Fruit fly (Drosophila melanogaster) whole organism, embryonic: ENCODE data around the gene ssh.
A peak's percentile ranks its signal among the peaks of the same experiment; 100 is the strongest.

Experiments used
- CG11695 ChIP-seq: fragments of 200-800 bp; sonication (Bioruptor generic); IDR thresholded peaks from 3 replicates; pipeline ENCODE4 v1.3.6; 2022; ENCODE audit warnings: missing biosample characterization, missing genetic modification characterization
- CG12219 ChIP-seq: fragments of 200-800 bp; sonication (Bioruptor generic); optimal IDR thresholded peaks from 3 replicates; lab custom pipeline; 2018; ENCODE audit warnings: missing biosample characterization, mild to moderate bottlenecking, missing genetic modification characterization
- CG12659 ChIP-seq: fragments of 200-800 bp; sonication (Bioruptor generic); optimal IDR thresholded peaks from 3 replicates; lab custom pipeline; 2017; ENCODE audit warnings: mild to moderate bottlenecking, missing biosample characterization, missing genetic modification reagents, missing genetic modification characterization
- CG13775 ChIP-seq: fragments of 200-800 bp; sonication (Bioruptor generic); optimal IDR thresholded peaks from 3 replicates; lab custom pipeline; 2017; ENCODE audit warnings: missing biosample characterization, mild to moderate bottlenecking, missing genetic modification characterization
- CG14710 ChIP-seq: fragments of 200-800 bp; sonication (Bioruptor generic); optimal IDR thresholded peaks from 3 replicates; lab custom pipeline; 2019; ENCODE audit warnings: missing biosample characterization, mild to moderate bottlenecking, missing genetic modification characterization, moderate library complexity
- CG1647 ChIP-seq: fragments of 200-800 bp; sonication (Bioruptor generic); optimal IDR thresholded peaks from 3 replicates; lab custom pipeline; 2016; ENCODE audit warnings: missing biosample characterization, missing genetic modification characterization
- CG17359 ChIP-seq: fragments of 200-800 bp; sonication (Bioruptor generic); optimal IDR thresholded peaks from 3 replicates; lab custom pipeline; 2018; ENCODE audit warnings: missing biosample characterization, mild to moderate bottlenecking, missing genetic modification characterization, moderate library complexity
- CG17829 ChIP-seq: fragments of 200-800 bp; optimal IDR thresholded peaks from 2 replicates; lab custom pipeline; 2019; ENCODE audit warnings: missing biosample characterization, mild to moderate bottlenecking, missing genetic modification characterization, moderate library complexity
- CG2120 ChIP-seq: fragments of 200-800 bp; sonication (Bioruptor generic); optimal IDR thresholded peaks from 3 replicates; lab custom pipeline; 2016; ENCODE audit warnings: missing biosample characterization, missing genetic modification characterization
- CG3281 ChIP-seq: fragments of 200-800 bp; sonication (Bioruptor generic); optimal IDR thresholded peaks from 3 replicates; lab custom pipeline; 2017; ENCODE audit warnings: missing biosample characterization, mild to moderate bottlenecking, missing genetic modification characterization
- CG4282 ChIP-seq: fragments of 200-800 bp; sonication (Bioruptor generic); optimal IDR thresholded peaks from 2 replicates; lab custom pipeline; 2016; ENCODE audit warnings: missing biosample characterization, missing genetic modification characterization
- CG6175 ChIP-seq: fragments of 200-800 bp; sonication (Bioruptor generic); IDR thresholded peaks from 3 replicates; pipeline ENCODE4 v1.3.6; 2022; ENCODE audit warnings: missing biosample characterization, missing genetic modification characterization
- CG8290 ChIP-seq, 3 experiments: fragments of 200-800 bp; sonication (Bioruptor generic); optimal IDR thresholded peaks; 2 replicates each; lab custom pipeline; 2016 to 2019; ENCODE audit warnings: missing biosample characterization in 3 of 3, missing genetic modification characterization in 3 of 3, mild to moderate bottlenecking in 2 of 3, moderate library complexity in 1 of 3
- D19A ChIP-seq: fragments of 200-800 bp; optimal IDR thresholded peaks from 3 replicates; lab custom pipeline; 2019; ENCODE audit warnings: missing biosample characterization, mild to moderate bottlenecking, missing genetic modification characterization, moderate library complexity
- Dfd ChIP-seq, 2 experiments: fragments of >200 bp; optimal IDR thresholded peaks; 2 replicates each; lab custom pipeline; 2017; ENCODE audit warnings: missing biosample characterization in 2 of 2, missing genetic modification characterization in 2 of 2
- Eip74EF ChIP-seq, 2 experiments: fragments of 200-800 bp in 1 of 2; fragments of >200 bp in 1 of 2; sonication (Bioruptor generic) in 1 of 2; optimal IDR thresholded peaks; 2 replicates each; lab custom pipeline; 2017 to 2019; ENCODE audit warnings: missing biosample characterization in 2 of 2, missing genetic modification characterization in 2 of 2, mild to moderate bottlenecking in 1 of 2, moderate library complexity in 1 of 2
- Gsc ChIP-seq: fragments of 200-800 bp; sonication (Bioruptor generic); IDR thresholded peaks from 2 replicates; pipeline ENCODE4 v1.3.6; 2022; ENCODE audit warnings: missing biosample characterization, missing genetic modification characterization
- Lhr ChIP-seq: fragments of 200-800 bp; sonication (Bioruptor generic); optimal IDR thresholded peaks from 3 replicates; lab custom pipeline; 2017; ENCODE audit warnings: mild to moderate bottlenecking, missing biosample characterization, missing genetic modification reagents, missing genetic modification characterization
- Mrtf ChIP-seq: fragments of 200-800 bp; sonication (Bioruptor generic); IDR thresholded peaks from 3 replicates; pipeline ENCODE4 v1.3.6; 2022; ENCODE audit warnings: missing biosample characterization, missing genetic modification characterization
- Neu2 ChIP-seq: fragments of 200-800 bp; sonication (Bioruptor generic); optimal IDR thresholded peaks from 3 replicates; lab custom pipeline; 2016; ENCODE audit warnings: missing biosample characterization, missing genetic modification characterization, borderline replicate concordance
- Nf-YA ChIP-seq: fragments of 200-800 bp; sonication (Bioruptor generic); IDR thresholded peaks from 2 replicates; pipeline ENCODE4 v1.3.6; 2022; ENCODE audit warnings: missing biosample characterization, missing genetic modification characterization
- Opbp ChIP-seq: fragments of 200-800 bp; sonication (Bioruptor generic); IDR thresholded peaks from 3 replicates; pipeline ENCODE4 v1.3.6; 2022; ENCODE audit warnings: missing biosample characterization, missing genetic modification characterization; ENCODE audit not compliant: partially characterized antibody
- PHDP ChIP-seq: fragments of 200-800 bp; sonication (Bioruptor generic); optimal IDR thresholded peaks from 3 replicates; lab custom pipeline; 2018; ENCODE audit warnings: missing biosample characterization, mild to moderate bottlenecking, missing genetic modification characterization, moderate library complexity
- Rx ChIP-seq: fragments of 200-800 bp; sonication (Bioruptor generic); IDR thresholded peaks from 2 replicates; pipeline ENCODE4 v1.3.6; 2022; ENCODE audit warnings: missing biosample characterization, missing genetic modification characterization
- Side ChIP-seq: fragments of 200-800 bp; sonication (Bioruptor generic); optimal IDR thresholded peaks from 2 replicates; lab custom pipeline; 2016; ENCODE audit warnings: missing biosample characterization, missing genetic modification characterization
- Sox102F ChIP-seq: fragments of 200-800 bp; sonication (Bioruptor generic); optimal IDR thresholded peaks from 2 replicates; lab custom pipeline; 2018; ENCODE audit warnings: missing biosample characterization, mild to moderate bottlenecking, missing genetic modification characterization, moderate library complexity
- Taf1 ChIP-seq: fragments of 200-800 bp; sonication (Bioruptor generic); IDR thresholded peaks from 2 replicates; pipeline ENCODE4 v1.3.6; 2022; ENCODE audit warnings: missing biosample characterization, missing genetic modification characterization
- az2 ChIP-seq: fragments of 200-800 bp; sonication (Bioruptor generic); optimal IDR thresholded peaks from 3 replicates; lab custom pipeline; 2016; ENCODE audit warnings: missing biosample characterization, missing genetic modification characterization
- bowl ChIP-seq: fragments of 200-800 bp; sonication (Bioruptor generic); IDR thresholded peaks from 2 replicates; pipeline ENCODE4 v1.3.6; 2022; ENCODE audit warnings: missing biosample characterization, missing genetic modification characterization
- cg ChIP-seq: fragments of 200-800 bp; sonication (Bioruptor generic); optimal IDR thresholded peaks from 3 replicates; lab custom pipeline; 2019; ENCODE audit warnings: missing biosample characterization, mild to moderate bottlenecking, missing genetic modification characterization, moderate library complexity
- chinmo ChIP-seq: fragments of 200-800 bp; sonication (Bioruptor generic); IDR thresholded peaks from 4 replicates; pipeline ENCODE4 v1.3.6; 2022; ENCODE audit warnings: missing biosample characterization, missing genetic modification characterization; ENCODE audit not compliant: partially characterized antibody
- chm ChIP-seq: fragments of 200-800 bp; sonication (Bioruptor generic); IDR thresholded peaks from 2 replicates; pipeline ENCODE4 v1.3.6; 2022; ENCODE audit warnings: missing biosample characterization, missing genetic modification characterization
- crp ChIP-seq, 2 experiments: fragments of 200-800 bp; sonication (Bioruptor generic); optimal IDR thresholded peaks; 2 replicates in 1 of 2; 3 replicates in 1 of 2; lab custom pipeline; 2017; ENCODE audit warnings: missing biosample characterization in 2 of 2, missing genetic modification characterization in 2 of 2, mild to moderate bottlenecking in 1 of 2, moderate library complexity in 1 of 2
- cwo ChIP-seq: fragments of 200-800 bp; sonication (Bioruptor generic); optimal IDR thresholded peaks from 3 replicates; lab custom pipeline; 2017; ENCODE audit warnings: missing biosample characterization, missing genetic modification characterization, mild to moderate bottlenecking, moderate library complexity, missing genetic modification reagents
- dmrt99B ChIP-seq: fragments of 200-800 bp; sonication (Bioruptor generic); optimal IDR thresholded peaks from 2 replicates; lab custom pipeline; 2018; ENCODE audit warnings: missing biosample characterization, mild to moderate bottlenecking, missing genetic modification characterization, moderate library complexity
- esg ChIP-seq: fragments of 200-800 bp; sonication (Bioruptor generic); conservative IDR thresholded peaks from 2 replicates; pipeline ENCODE4 v1.3.6; 2022; ENCODE audit warnings: missing biosample characterization, missing genetic modification characterization
- gcm2 ChIP-seq: fragments of 200-800 bp; sonication (Bioruptor generic); optimal IDR thresholded peaks from 2 replicates; lab custom pipeline; 2016; ENCODE audit warnings: missing biosample characterization, missing genetic modification characterization
- h ChIP-seq: fragments of >200 bp; optimal IDR thresholded peaks from 2 replicates; lab custom pipeline; 2017
- kay ChIP-seq: fragments of 200-800 bp; sonication (Bioruptor generic); optimal IDR thresholded peaks from 2 replicates; lab custom pipeline; 2016; ENCODE audit warnings: missing biosample characterization, missing genetic modification characterization
- lmd ChIP-seq: fragments of 200-800 bp; sonication (Bioruptor generic); IDR thresholded peaks from 2 replicates; pipeline ENCODE4 v1.3.6; 2022; ENCODE audit warnings: missing biosample characterization, missing genetic modification characterization
- lov ChIP-seq, 2 experiments: fragments of 200-800 bp in 1 of 2; fragments of >200 bp in 1 of 2; sonication (Bioruptor generic) in 1 of 2; IDR thresholded peaks in 1 of 2; optimal IDR thresholded peaks in 1 of 2; 2 replicates in 1 of 2; 3 replicates in 1 of 2; pipeline versions ENCODE4 v1.3.6 to Lab custom; 2017 to 2022; ENCODE audit warnings: missing biosample characterization in 1 of 2, missing genetic modification characterization in 1 of 2
- nmo ChIP-seq: fragments of 200-800 bp; sonication (Bioruptor generic); optimal IDR thresholded peaks from 2 replicates; lab custom pipeline; 2018; ENCODE audit warnings: missing biosample characterization, mild to moderate bottlenecking, missing genetic modification characterization, moderate library complexity
- nom ChIP-seq: fragments of 200-800 bp; sonication (Bioruptor generic); optimal IDR thresholded peaks from 2 replicates; lab custom pipeline; 2017; ENCODE audit warnings: missing biosample characterization, missing genetic modification characterization, mild to moderate bottlenecking, moderate library complexity, missing genetic modification reagents
- oc ChIP-seq: fragments of 200-800 bp; sonication (Bioruptor generic); optimal IDR thresholded peaks from 2 replicates; lab custom pipeline; 2018; ENCODE audit warnings: missing biosample characterization, mild to moderate bottlenecking, missing genetic modification characterization, moderate library complexity
- org-1 ChIP-seq: fragments of 200-800 bp; sonication (Bioruptor generic); optimal IDR thresholded peaks from 2 replicates; lab custom pipeline; 2017; ENCODE audit warnings: missing biosample characterization, missing genetic modification characterization
- pnt ChIP-seq: fragments of 200-800 bp; sonication (Bioruptor generic); optimal IDR thresholded peaks from 3 replicates; lab custom pipeline; 2016; ENCODE audit warnings: missing biosample characterization, missing genetic modification characterization
- tll ChIP-seq, 2 experiments: fragments of 200-800 bp in 1 of 2; fragments of >200 bp in 1 of 2; sonication (Bioruptor generic) in 1 of 2; optimal IDR thresholded peaks; 2 replicates each; lab custom pipeline; 2017 to 2019; ENCODE audit warnings: missing biosample characterization in 2 of 2, missing genetic modification characterization in 2 of 2, mild to moderate bottlenecking in 1 of 2, moderate library complexity in 1 of 2
- vfl ChIP-seq: fragments of 200-800 bp; sonication (Bioruptor generic); optimal IDR thresholded peaks from 2 replicates; lab custom pipeline; 2016; ENCODE audit warnings: missing biosample characterization, missing genetic modification characterization

Gene ssh

DNA sequence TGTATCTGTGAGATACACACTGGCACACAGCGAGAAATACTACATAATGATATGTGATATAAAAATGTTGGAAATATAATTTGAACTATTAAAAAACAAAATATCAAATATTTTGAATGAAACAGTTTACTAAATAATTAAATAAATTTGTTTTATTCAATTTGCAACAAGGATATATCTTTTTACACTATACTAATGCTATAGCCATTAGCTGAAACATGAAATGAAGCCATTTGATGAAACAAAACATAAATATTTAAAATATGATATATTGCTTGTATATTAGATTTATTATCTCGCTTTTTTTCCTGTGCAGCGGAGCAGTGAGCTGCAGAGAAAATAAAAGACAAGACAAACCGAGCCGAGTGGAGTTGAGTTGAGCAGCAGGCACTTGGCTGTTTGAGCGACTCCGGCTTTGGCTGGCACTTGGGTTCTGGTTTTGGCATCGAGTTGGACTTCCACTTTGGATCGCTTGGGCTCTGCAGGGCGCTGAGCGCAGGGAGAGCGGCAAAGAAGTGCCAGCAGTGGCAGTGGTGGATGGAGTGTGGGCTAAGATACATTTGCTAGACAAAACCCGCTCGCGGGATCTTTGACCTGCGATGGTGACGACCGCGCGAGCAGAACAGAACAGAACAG, 51.3 kb downstream of the ssh start (continued):
- TF ChIP-seq CG3281 (GFP tag; lab: Kevin White, UChicago), result peak; percentile 69
- peak; percentile 55; the same call in 1 of the 2 replicates for TF ChIP-seq chm (GFP tag; lab: Robert Waterston, UW)
- no peak for TF ChIP-seq lov (optimal IDR thresholded peaks at IDR 0.05; lab: Kevin White, UChicago)
- TF ChIP-seq lov (GFP tag; IDR thresholded peaks at IDR 0.05; lab: Robert Waterston, UW), result no peak
- peak; percentile 74 for TF ChIP-seq Sox102F
- peak; percentile 75 for TF ChIP-seq CG12659 (GFP tag; lab: Kevin White, UChicago)
- TF ChIP-seq Taf1 (GFP tag; lab: Robert Waterston, UW), result no peak
- TF ChIP-seq nmo (GFP tag; lab: Kevin White, UChicago), result peak; percentile 95
- peak; percentile 67 for TF ChIP-seq az2
- TF ChIP-seq oc, result peak; percentile 63
- peak; percentile 57; the same call in 1 of the 2 replicates for TF ChIP-seq Nf-YA
- TF ChIP-seq CG17829 (tag; lab: Kevin White, UChicago), result peak; percentile 95
- no peak for TF ChIP-seq CG6175 (GFP tag; lab: Robert Waterston, UW)
- no peak for TF ChIP-seq vfl (GFP tag; lab: Kevin White, UChicago)
- TF ChIP-seq esg (GFP tag; lab: Robert Waterston, UW), result peak; percentile 64
- TF ChIP-seq Neu2 (GFP tag; lab: Kevin White, UChicago), result no peak
- peak; percentile 56; the same call in 1 of the 4 replicates for TF ChIP-seq chinmo (GFP tag; lab: Robert Waterston, UW)
- no peak for TF ChIP-seq gcm2
- peak; percentile 18 for TF ChIP-seq CG2120 (GFP tag; lab: Kevin White, UChicago)
- no peak for TF ChIP-seq cg (GFP tag; lab: Kevin White, UChicago)
- peak; percentile 73 for TF ChIP-seq cwo
- peak in 1 of 2 experiments; percentile 21 for TF ChIP-seq tll (GFP tag; optimal IDR thresholded peaks at IDR 0.05; lab: Kevin White, UChicago)
- no peak for TF ChIP-seq h (lab: Kevin White, UChicago)
- TF ChIP-seq CG11695, result peak; percentile 85
- TF ChIP-seq CG14710 (tag; lab: Kevin White, UChicago), result peak; percentile 94
- TF ChIP-seq pnt (GFP tag; lab: Kevin White, UChicago), result peak; percentile 12
- no peak for TF ChIP-seq Opbp
- TF ChIP-seq CG4282 (GFP tag; lab: Kevin White, UChicago), result no peak
- peak in 1 of 2 experiments; percentile 86 for TF ChIP-seq Eip74EF (GFP tag; optimal IDR thresholded peaks at IDR 0.05; lab: Kevin White, UChicago)
- peak; percentile 77 for TF ChIP-seq nom
- no peak for TF ChIP-seq Rx (GFP tag; lab: Robert Waterston, UW)
- TF ChIP-seq Lhr (GFP tag; lab: Kevin White, UChicago), result peak; percentile 32
- peak; percentile 8 for TF ChIP-seq CG12219 (GFP tag; lab: Kevin White, UChicago)
- peak; percentile 68 for TF ChIP-seq CG13775 (GFP tag; lab: Kevin White, UChicago)
- TF ChIP-seq Mrtf, result peak; percentile 55; the same call in 2 of the 3 replicates
- TF ChIP-seq Gsc (GFP tag; lab: Robert Waterston, UW), result no peak
- peak in 1 of 2 experiments; percentile 18 for TF ChIP-seq crp (GFP tag; optimal IDR thresholded peaks at IDR 0.05; lab: Kevin White, UChicago)
- peak; percentile 87 for TF ChIP-seq D19A (tag; lab: Kevin White, UChicago)
- peak; percentile 85 for TF ChIP-seq CG17359 (tag; lab: Kevin White, UChicago)
- TF ChIP-seq dmrt99B (tag; lab: Kevin White, UChicago), result peak; percentile 92
- TF ChIP-seq kay (GFP tag; lab: Kevin White, UChicago), result peak; percentile 68
- TF ChIP-seq lmd (GFP tag; lab: Robert Waterston, UW), result peak; percentile 78
- TF ChIP-seq CG8290 (GFP tag; optimal IDR thresholded peaks at IDR 0.05; lab: Kevin White, UChicago), result peak; percentile 62
- no peak for TF ChIP-seq CG8290 (tag; optimal IDR thresholded peaks at IDR 0.05; lab: Kevin White, UChicago)
- TF ChIP-seq Dfd (GFP tag; optimal IDR thresholded peaks at IDR 0.05; lab: Kevin White, UChicago), result no peak
- 0 out of 2 replicates have a peak, but pooled peaks have one; percentile 14 for TF ChIP-seq bowl (GFP tag; lab: Robert Waterston, UW)
- no peak for TF ChIP-seq CG1647 (GFP tag; lab: Kevin White, UChicago)
- TF ChIP-seq org-1, result peak; percentile 66
- TF ChIP-seq Side (GFP tag; lab: Kevin White, UChicago), result no peak
- TF ChIP-seq PHDP (tag; lab: Kevin White, UChicago), result no peak
